Worm (Caenorhabditis elegans) whole organism, L4 larva: ENCODE results near the gene tag-151.

Experiments used
- F37D6.2 ChIP-seq: sonication (generic microtip); optimal IDR thresholded peaks from 2 replicates; lab custom pipeline; 2016; ENCODE audit warnings: mild to moderate bottlenecking, missing genetic modification characterization, missing compliant biosample characterization
- Y105C5A.15 ChIP-seq: fragments of 200-800 bp; sonication (Bioruptor generic); IDR thresholded peaks from 2 replicates; pipeline ENCODE4 v1.3.6; 2022; ENCODE audit warnings: missing genetic modification characterization, missing compliant biosample characterization
- Y75B8A.6 ChIP-seq: fragments of 200-800 bp; sonication (Bioruptor generic); IDR thresholded peaks from 2 replicates; pipeline ENCODE4 v1.3.6; 2022; ENCODE audit warnings: missing genetic modification reagents, missing genetic modification characterization, missing compliant biosample characterization
- ZK337.2 ChIP-seq: fragments of 200-800 bp; sonication (Bioruptor generic); IDR thresholded peaks from 2 replicates; pipeline ENCODE4 v1.3.6; 2022; ENCODE audit warnings: missing genetic modification reagents, missing genetic modification characterization, missing compliant biosample characterization
- ZK546.5 ChIP-seq, 2 experiments: sonication (generic microtip); optimal IDR thresholded peaks; 2 replicates each; lab custom pipeline; 2017; ENCODE audit warnings: missing biosample characterization in 2 of 2, missing genetic modification characterization in 2 of 2
- ama-1 ChIP-seq: fragments of 150-350 bp; optimal IDR thresholded peaks from 2 replicates; lab custom pipeline; 2014; ENCODE audit warnings: inconsistent platforms, mixed read lengths
- arid-1 ChIP-seq: fragments of 200-800 bp; sonication (Bioruptor generic); conservative IDR thresholded peaks from 2 replicates; pipeline ENCODE4 v1.3.6; 2022; ENCODE audit warnings: missing genetic modification reagents, missing genetic modification characterization, missing compliant biosample characterization
- ceh-20 ChIP-seq: fragments of 200-800 bp; sonication (Bioruptor generic); IDR thresholded peaks from 2 replicates; pipeline ENCODE4 v1.3.6; 2022; ENCODE audit warnings: missing genetic modification reagents, missing genetic modification characterization, missing compliant biosample characterization
- ceh-44 ChIP-seq: fragments of 200-800 bp; sonication (Bioruptor generic); IDR thresholded peaks from 2 replicates; pipeline ENCODE4 v1.3.6; 2022; ENCODE audit warnings: missing genetic modification reagents, missing genetic modification characterization, missing compliant biosample characterization
- ces-1 ChIP-seq: fragments of 150-350 bp; sonication (generic microtip); optimal IDR thresholded peaks from 4 replicates; lab custom pipeline; 2014; ENCODE audit warnings: missing biosample characterization, missing genetic modification reagents, missing genetic modification characterization
- cey-2 ChIP-seq: sonication (generic microtip); optimal IDR thresholded peaks from 3 replicates; lab custom pipeline; 2017; ENCODE audit warnings: missing genetic modification characterization, mild to moderate bottlenecking, missing compliant biosample characterization, antibody characterized with exemption, borderline replicate concordance; ENCODE audit not compliant: insufficient read depth
- daf-12 ChIP-seq: fragments of 150-350 bp; optimal IDR thresholded peaks from 2 replicates; lab custom pipeline; 2014; ENCODE audit warnings: missing biosample characterization, missing genetic modification reagents, missing genetic modification characterization
- daf-16 ChIP-seq, 3 experiments: sonication (generic microtip); optimal IDR thresholded peaks; 2 replicates each; lab custom pipeline; 2016 to 2017; ENCODE audit warnings: missing genetic modification characterization in 3 of 3, missing genetic modification reagents in 3 of 3, mild to moderate bottlenecking in 2 of 3, missing compliant biosample characterization in 2 of 3, missing biosample characterization in 1 of 3, moderate library complexity in 1 of 3
- dmd-9 ChIP-seq: fragments of 200-800 bp; sonication (Bioruptor generic); IDR thresholded peaks from 2 replicates; pipeline ENCODE4 v1.3.6; 2022; ENCODE audit warnings: missing genetic modification reagents, missing genetic modification characterization, missing compliant biosample characterization
- dve-1 ChIP-seq: sonication (generic microtip); optimal IDR thresholded peaks from 2 replicates; lab custom pipeline; 2017; ENCODE audit warnings: antibody characterized with exemption, mild to moderate bottlenecking, missing genetic modification characterization, missing compliant biosample characterization; ENCODE audit not compliant: insufficient read depth
- fkh-10 ChIP-seq: fragments of 150-350 bp; optimal IDR thresholded peaks from 2 replicates; lab custom pipeline; 2014; ENCODE audit warnings: missing biosample characterization, missing genetic modification reagents, missing genetic modification characterization
- fos-1 ChIP-seq: fragments of 150-350 bp; optimal IDR thresholded peaks from 2 replicates; lab custom pipeline; 2014; ENCODE audit warnings: missing biosample characterization, missing genetic modification characterization
- gei-8 ChIP-seq: fragments of 200-800 bp; sonication (Bioruptor generic); optimal IDR thresholded peaks from 2 replicates; lab custom pipeline; 2018; ENCODE audit warnings: mild to moderate bottlenecking, missing genetic modification characterization, missing compliant biosample characterization
- hlh-11 ChIP-seq: fragments of 200-800 bp; sonication (Bioruptor generic); optimal IDR thresholded peaks from 2 replicates; lab custom pipeline; 2018; ENCODE audit warnings: mild to moderate bottlenecking, missing genetic modification characterization, missing compliant biosample characterization
- lin-1 ChIP-seq: fragments of 200-800 bp; sonication (Bioruptor generic); IDR thresholded peaks from 2 replicates; pipeline ENCODE4 v1.3.6; 2022; ENCODE audit warnings: missing genetic modification reagents, missing genetic modification characterization, missing compliant biosample characterization
- lin-13 ChIP-seq: fragments of 150-350 bp; optimal IDR thresholded peaks from 2 replicates; lab custom pipeline; 2014; ENCODE audit warnings: missing biosample characterization, missing genetic modification reagents, missing genetic modification characterization
- lin-29 ChIP-seq: fragments of 200-800 bp; sonication (Bioruptor generic); IDR thresholded peaks from 2 replicates; pipeline ENCODE4 v1.3.6; 2022; ENCODE audit warnings: missing genetic modification reagents, missing genetic modification characterization, missing compliant biosample characterization
- lin-38 ChIP-seq: fragments of 200-800 bp; sonication (Bioruptor generic); IDR thresholded peaks from 2 replicates; pipeline ENCODE4 v1.3.6; 2022; ENCODE audit warnings: missing genetic modification reagents, missing genetic modification characterization, missing compliant biosample characterization
- lin-39 ChIP-seq: fragments of 150-350 bp; optimal IDR thresholded peaks from 2 replicates; lab custom pipeline; 2014; ENCODE audit warnings: missing biosample characterization, missing genetic modification reagents, missing genetic modification characterization
- mdl-1 ChIP-seq, 2 experiments: fragments of 150-350 bp in 1 of 2; sonication (generic microtip) in 1 of 2; optimal IDR thresholded peaks; 2 replicates each; lab custom pipeline; 2014 to 2017; ENCODE audit warnings: missing biosample characterization in 2 of 2, missing genetic modification characterization in 2 of 2
- mxl-2 ChIP-seq: fragments of 200-800 bp; sonication (Bioruptor generic); conservative IDR thresholded peaks from 2 replicates; pipeline ENCODE4 v1.3.6; 2022; ENCODE audit warnings: missing genetic modification reagents, missing genetic modification characterization, missing compliant biosample characterization
- mxl-3 ChIP-seq: fragments of 200-800 bp; sonication (Bioruptor generic); optimal IDR thresholded peaks from 2 replicates; lab custom pipeline; 2018; ENCODE audit warnings: mild to moderate bottlenecking, missing genetic modification characterization, missing compliant biosample characterization
- nhr-102 ChIP-seq: sonication (generic microtip); optimal IDR thresholded peaks from 2 replicates; lab custom pipeline; 2016; ENCODE audit warnings: mild to moderate bottlenecking, missing genetic modification characterization, moderate library complexity, missing compliant biosample characterization
- nhr-111 ChIP-seq: fragments of 200-800 bp; sonication (Bioruptor generic); optimal IDR thresholded peaks from 2 replicates; lab custom pipeline; 2018; ENCODE audit warnings: mild to moderate bottlenecking, missing genetic modification characterization, missing compliant biosample characterization
- nhr-237 ChIP-seq: sonication (generic microtip); optimal IDR thresholded peaks from 2 replicates; lab custom pipeline; 2017; ENCODE audit warnings: missing biosample characterization, missing genetic modification characterization
- nhr-28 ChIP-seq: fragments of 150-350 bp; optimal IDR thresholded peaks from 2 replicates; lab custom pipeline; 2014; ENCODE audit warnings: missing biosample characterization, missing genetic modification characterization
- nhr-42 ChIP-seq: fragments of 200-800 bp; sonication (Bioruptor generic); IDR thresholded peaks from 2 replicates; pipeline ENCODE4 v1.3.6; 2022; ENCODE audit warnings: missing genetic modification characterization, missing compliant biosample characterization
- nhr-6 ChIP-seq: fragments of 150-350 bp; optimal IDR thresholded peaks from 2 replicates; lab custom pipeline; 2014; ENCODE audit warnings: missing biosample characterization, missing genetic modification characterization
- set-16 ChIP-seq: fragments of 200-800 bp; sonication (Bioruptor generic); IDR thresholded peaks from 2 replicates; pipeline ENCODE4 v1.3.6; 2022; ENCODE audit warnings: missing genetic modification reagents, missing genetic modification characterization, missing compliant biosample characterization
- snpc-1.2 ChIP-seq: fragments of 200-800 bp; sonication (Bioruptor generic); IDR thresholded peaks from 2 replicates; pipeline ENCODE4 v1.3.6; 2022; ENCODE audit warnings: missing genetic modification reagents, missing genetic modification characterization, missing compliant biosample characterization
- spr-1 ChIP-seq: sonication (generic microtip); optimal IDR thresholded peaks from 2 replicates; lab custom pipeline; 2016; ENCODE audit warnings: mild to moderate bottlenecking, missing genetic modification characterization, missing compliant biosample characterization
- spr-3 ChIP-seq: fragments of 200-800 bp; sonication (Bioruptor generic); optimal IDR thresholded peaks from 2 replicates; lab custom pipeline; 2018; ENCODE audit warnings: mild to moderate bottlenecking, missing genetic modification characterization, missing compliant biosample characterization
- tag-97 ChIP-seq: fragments of 200-800 bp; sonication (Bioruptor generic); IDR thresholded peaks from 2 replicates; pipeline ENCODE4 v1.3.6; 2022; ENCODE audit warnings: missing genetic modification characterization, missing compliant biosample characterization
- tra-1 ChIP-seq: fragments of 200-800 bp; sonication (Bioruptor generic); IDR thresholded peaks from 2 replicates; pipeline ENCODE4 v1.3.6; 2022; ENCODE audit warnings: missing genetic modification reagents, missing genetic modification characterization, missing compliant biosample characterization
- unc-130 ChIP-seq: sonication (generic microtip); optimal IDR thresholded peaks from 2 replicates; lab custom pipeline; 2016; ENCODE audit warnings: missing genetic modification reagents, missing genetic modification characterization, missing compliant biosample characterization
- unc-62 ChIP-seq, 3 experiments: fragments of 150-350 bp in 1 of 3; sonication (generic microtip); optimal IDR thresholded peaks in 2 of 3; peaks in 1 of 3; 1 replicate in 1 of 3; 2 replicates in 2 of 3; lab custom pipeline; 2014 to 2017; ENCODE audit warnings: missing biosample characterization in 3 of 3, missing genetic modification characterization in 3 of 3, missing genetic modification reagents in 3 of 3, missing genotype in 1 of 3
- zag-1 ChIP-seq: fragments of 150-350 bp; optimal IDR thresholded peaks from 2 replicates; lab custom pipeline; 2014; ENCODE audit warnings: missing biosample characterization, missing genetic modification characterization
- zip-2 ChIP-seq: fragments of 150-350 bp; optimal IDR thresholded peaks from 2 replicates; lab custom pipeline; 2014; ENCODE audit warnings: missing biosample characterization, missing genetic modification characterization

Gene tag-151

ce11 chrII:4736585-4736984 is 26.5 kb downstream of the tag-151 start:
- no peak for TF ChIP-seq mxl-3 (GFP tag; lab: Kevin White, UChicago)
- TF ChIP-seq lin-38 (GFP tag; lab: Robert Waterston, UW): no peak
- TF ChIP-seq arid-1: no peak
- TF ChIP-seq ceh-20 (GFP tag; lab: Robert Waterston, UW): no peak
- TF ChIP-seq unc-62 (GFP tag; optimal IDR thresholded peaks at IDR 0.05 in 1 of 2; lab: Kevin White, UChicago): peak in 1 of 2 experiments; percentile 6
- no peak for TF ChIP-seq unc-62 (tag; optimal IDR thresholded peaks at IDR 0.05; lab: Kevin White, UChicago)
- no peak for TF ChIP-seq lin-29 (GFP tag; lab: Robert Waterston, UW)
- TF ChIP-seq daf-16 (GFP tag; optimal IDR thresholded peaks at IDR 0.05; lab: Kevin White, UChicago): peak in 1 of 2 experiments; percentile 90
- TF ChIP-seq daf-16 (tag; optimal IDR thresholded peaks at IDR 0.05; lab: Kevin White, UChicago): no peak
- no peak for TF ChIP-seq hlh-11 (tag; lab: Kevin White, UChicago)
- TF ChIP-seq snpc-1.2 (GFP tag; lab: Robert Waterston, UW): no peak
- no peak for TF ChIP-seq ces-1

- TF ChIP-seq ceh-44 (GFP tag; lab: Robert Waterston, UW) (no peak), unc-62 (GFP tag; optimal IDR thresholded peaks at IDR 0.05 in 1 of 2; lab: Kevin White, UChicago) (peak in 1 of 2 experiments; percentile 3), unc-62 (tag; optimal IDR thresholded peaks at IDR 0.05; lab: Kevin White, UChicago) (no peak)
Observed at ce11 chrII:4737348-4737747, 27.3 kb downstream of the tag-151 start, which contains the start of gene ctsa-1.1. Gene ctsa-1.1, plus strand, starts transcription at chrII:4737648.

- TF ChIP-seq gei-8 (GFP tag; lab: Kevin White, UChicago) (no peak), set-16 (GFP tag; lab: Robert Waterston, UW) (no peak), mdl-1 (tag; optimal IDR thresholded peaks at IDR 0.05; lab: Kevin White, UChicago) (peak; percentile 82 to 95), dmd-9 (peak; percentile 80), ama-1 (no peak), mxl-3 (GFP tag; lab: Kevin White, UChicago) (peak; percentile 96), ZK546.5 (tag; optimal IDR thresholded peaks at IDR 0.05; lab: Kevin White, UChicago) (no peak), mxl-2 (GFP tag; lab: Robert Waterston, UW) (0 out of 2 replicates have a peak, but pooled peaks have one; percentile 45), nhr-6 (peak; percentile 73), ZK337.2 (GFP tag; lab: Robert Waterston, UW) (peak; percentile 90), tag-97 (GFP tag; lab: Robert Waterston, UW) (0 out of 2 replicates have a peak, but pooled peaks have one; percentile 79), Y105C5A.15 (no peak), lin-13 (peak; percentile 62), lin-39 (tag; lab: Kevin White, UChicago) (no peak), ceh-20 (GFP tag; lab: Robert Waterston, UW) (0 out of 2 replicates have a peak, but pooled peaks have one; percentile 30), spr-1 (tag; lab: Kevin White, UChicago) (peak; percentile 28), arid-1 (no peak), daf-12 (tag; lab: Kevin White, UChicago) (no peak), nhr-42 (no peak), zip-2 (no peak), fkh-10 (GFP tag; lab: Kevin White, UChicago) (peak; percentile 38), spr-3 (GFP tag; lab: Kevin White, UChicago) (no peak), lin-38 (GFP tag; lab: Robert Waterston, UW) (peak; percentile 80), fos-1 (tag; lab: Kevin White, UChicago) (no peak), F37D6.2 (tag; lab: Kevin White, UChicago) (peak; percentile 14), lin-1 (peak; percentile 57), cey-2 (tag; lab: Kevin White, UChicago) (no peak), nhr-28 (tag; lab: Kevin White, UChicago) (peak; percentile 45), Y75B8A.6 (GFP tag; lab: Robert Waterston, UW) (no peak), nhr-237 (tag; lab: Kevin White, UChicago) (no peak), nhr-102 (tag; lab: Kevin White, UChicago) (peak; percentile 39), dve-1 (peak; percentile 59), unc-62 (GFP tag; optimal IDR thresholded peaks at IDR 0.05 in 1 of 2; lab: Kevin White, UChicago) (peak in 1 of 2 experiments; percentile 87), unc-62 (tag; optimal IDR thresholded peaks at IDR 0.05; lab: Kevin White, UChicago) (no peak), unc-130 (GFP tag; lab: Kevin White, UChicago) (peak; percentile 92), tra-1 (GFP tag; lab: Robert Waterston, UW) (peak; percentile 54; the same call in 1 of the 2 replicates), zag-1 (tag; lab: Kevin White, UChicago) (no peak), nhr-111 (GFP tag; lab: Kevin White, UChicago) (no peak), hlh-11 (tag; lab: Kevin White, UChicago) (peak; percentile 71)
Observed at ce11 chrII:4739984-4740462, 29.9 kb downstream of the tag-151 start, which contains the start of gene eas-1. Gene eas-1, plus strand, starts transcription at chrII:4740412.
